Worm (Caenorhabditis elegans): ENCODE measurements around the gene che-6.

DNA sequence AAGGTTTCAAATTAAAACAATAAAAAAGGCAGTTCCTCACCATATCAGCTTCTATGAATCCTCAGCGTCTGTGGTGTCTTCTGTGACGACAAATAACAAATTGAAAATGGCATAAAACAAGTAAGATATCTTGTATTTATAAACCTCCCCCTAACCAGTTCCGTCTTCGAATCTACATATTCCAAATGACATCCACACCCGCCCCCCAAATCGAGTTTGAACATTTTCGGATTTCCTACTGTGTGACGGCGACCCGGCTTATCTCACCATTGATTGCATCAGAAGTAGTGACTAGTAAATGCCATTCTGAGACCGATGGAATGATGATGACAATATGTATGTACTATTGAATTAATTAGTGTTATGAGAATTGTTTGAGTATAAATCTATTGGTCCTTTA is 17.6 kb upstream of the che-6 start, which contains the start of gene grl-20:
- no peak for TF ChIP-seq tbx-11 (GFP tag; IDR thresholded peaks at IDR 0.05)
- TF ChIP-seq tbx-37 (GFP tag; conservative IDR thresholded peaks at IDR 0.05): no peak
- TF ChIP-seq hnd-1 (tag; optimal IDR thresholded peaks at IDR 0.05): no peak
- no peak for TF ChIP-seq sea-1 (GFP tag; conservative IDR thresholded peaks at IDR 0.05)
- no peak for TF ChIP-seq ama-1 (optimal IDR thresholded peaks at IDR 0.05)

Measured in whole organism, early embryonic.